Fruit fly (Drosophila melanogaster): ENCODE data around the gene Gr39b.
A peak's percentile ranks its signal among the peaks of the same experiment; 100 is the strongest.
"Not testable (repeated sequence)": the region's sequence is repeated elsewhere in the genome, so short reads cannot be mapped to it uniquely, and the experiment has no call there.

Gr39b gene

DNA sequence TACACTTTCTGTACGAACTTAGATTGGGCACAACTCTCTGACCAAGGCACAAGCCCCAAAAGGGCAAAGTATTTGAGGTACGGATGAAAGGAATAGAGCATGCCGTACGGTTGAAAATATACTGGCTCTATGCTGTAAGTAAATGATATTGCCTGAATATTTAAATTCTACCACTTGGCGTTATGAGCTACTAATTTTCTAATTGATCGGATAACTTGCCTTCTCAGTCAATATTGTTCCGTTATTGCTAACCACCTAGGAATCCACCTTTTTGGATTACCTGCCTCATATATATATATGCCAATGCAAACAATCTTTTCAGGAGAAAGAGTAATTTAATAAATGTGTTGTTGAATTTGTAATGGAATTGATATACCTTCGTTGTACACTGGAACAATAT lies at the start of gene Gr39b:
Gr39b (minus strand) TSS at position 101 of the 400 bp plus-strand sequence.
- no peak for TF ChIP-seq fu2 (GFP tag; optimal IDR thresholded peaks at IDR 0.05)
- no peak for TF ChIP-seq Fer3 (tag; optimal IDR thresholded peaks at IDR 0.05)
- TF ChIP-seq Jarid2 (GFP tag; optimal IDR thresholded peaks at IDR 0.05): no peak
- no peak for TF ChIP-seq E2f1 (GFP tag; IDR thresholded peaks at IDR 0.05)
- no peak for TF ChIP-seq CG7928 (GFP tag; optimal IDR thresholded peaks at IDR 0.05)
- no peak for TF ChIP-seq Pdp1 (GFP tag; optimal IDR thresholded peaks at IDR 0.05)

- peak; percentile 10; the same call in 1 of the 2 replicates for TF ChIP-seq seq (GFP tag; IDR thresholded peaks at IDR 0.05)
- peak in 1 of 2 experiments; percentile 61 for TF ChIP-seq Trl (optimal IDR thresholded peaks at IDR 0.05)
- not testable (repeated sequence) for TF ChIP-seq Trl (GFP tag; optimal IDR thresholded peaks at IDR 0.05)
- TF ChIP-seq GATAe (GFP tag; conservative IDR thresholded peaks at IDR 0.05): peak; percentile 47
- peak; percentile 89 for TF ChIP-seq row (GFP tag; IDR thresholded peaks at IDR 0.05)
- peak; percentile 6; the same call in 1 of the 2 replicates for TF ChIP-seq E2f1 (GFP tag; IDR thresholded peaks at IDR 0.05)
- peak; percentile 59 for TF ChIP-seq Xrp1 (GFP tag; IDR thresholded peaks at IDR 0.05)
- TF ChIP-seq chinmo (GFP tag; IDR thresholded peaks at IDR 0.05; ENCODE audit: partially characterized antibody): 0 out of 4 replicates have a peak, but pooled peaks have one; percentile 13
These were observed 32.1 kb upstream of the Gr39b start for dm6 chr2L:21401618-21402017.

DNA sequence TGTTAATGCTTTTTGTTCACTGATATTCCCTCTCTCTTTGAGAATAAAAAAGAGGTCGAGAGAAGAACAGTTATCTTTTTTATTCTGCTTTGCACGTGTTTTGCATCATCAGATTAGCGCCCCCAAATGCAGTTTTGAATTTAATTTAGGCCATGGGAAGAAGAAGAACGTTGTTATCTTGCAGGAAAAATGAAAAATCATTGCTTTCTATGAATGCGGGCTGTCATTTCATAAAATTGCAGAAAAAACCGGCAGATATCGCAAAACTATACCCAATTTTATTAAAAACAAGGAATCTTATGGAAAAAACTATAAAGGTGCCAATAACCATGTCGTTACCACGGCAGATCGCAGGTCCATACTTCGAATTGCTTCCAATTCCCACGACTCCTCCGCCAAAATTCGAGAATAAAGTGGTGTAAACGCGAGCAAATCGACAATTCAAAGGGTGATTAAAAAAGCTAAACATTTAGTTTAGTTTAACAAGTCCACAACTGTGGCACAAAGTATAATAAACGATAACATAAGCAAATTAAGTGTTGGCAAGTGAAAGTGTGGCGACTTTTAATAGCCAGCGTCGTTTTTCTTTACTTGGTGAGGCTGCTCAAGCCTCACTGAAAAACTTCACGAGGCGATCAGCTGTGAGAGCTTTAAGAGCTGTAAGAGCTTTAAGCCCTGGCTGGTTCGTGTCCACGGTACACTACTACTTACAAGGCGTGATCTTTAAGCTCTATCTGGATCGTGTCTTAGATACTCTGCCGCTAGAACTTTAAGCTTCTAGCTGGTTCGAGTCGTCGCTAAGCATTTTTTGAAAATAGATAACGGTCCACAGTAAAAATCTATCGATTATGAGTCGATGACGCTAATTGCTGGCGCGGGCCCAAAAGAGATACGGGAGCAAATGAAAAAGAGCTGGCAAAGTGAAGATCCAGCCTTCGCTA lies 27.5 kb upstream of the Gr39b start:
- TF ChIP-seq CTCF (GFP tag; optimal IDR thresholded peaks at IDR 0.05) (peak; percentile 70), CG34422 (GFP tag; IDR thresholded peaks at IDR 0.05) (no peak), Dp (GFP tag; optimal IDR thresholded peaks at IDR 0.05) (peak; percentile 50), HmgZ (tag; optimal IDR thresholded peaks at IDR 0.05) (peak; percentile 49), CG14860 (GFP tag; IDR thresholded peaks at IDR 0.05; ENCODE audit: partially characterized antibody) (0 out of 3 replicates have a peak, but pooled peaks have one; percentile 24), gfzf (GFP tag; optimal IDR thresholded peaks at IDR 0.05) (peak; percentile 29), ranshi (GFP tag; IDR thresholded peaks at IDR 0.05) (no peak), CG2875 (GFP tag; optimal IDR thresholded peaks at IDR 0.05) (no peak), CG10267 (tag; optimal IDR thresholded peaks at IDR 0.05) (peak; percentile 16), exex (tag; optimal IDR thresholded peaks at IDR 0.05) (peak; percentile 21), pita (GFP tag; optimal IDR thresholded peaks at IDR 0.05) (peak; percentile 87), CG1603 (tag; optimal IDR thresholded peaks at IDR 0.05) (peak; percentile 4), Sry-δ (GFP tag; optimal IDR thresholded peaks at IDR 0.05) (peak; percentile 14), CG10147 (GFP tag; optimal IDR thresholded peaks at IDR 0.05) (no peak), Hmr (GFP tag; optimal IDR thresholded peaks at IDR 0.05) (peak; percentile 68), crp (GFP tag; optimal IDR thresholded peaks at IDR 0.05) (peak; percentile 9 to 86), CHES-1-like (GFP tag; optimal IDR thresholded peaks at IDR 0.05) (no peak), bbx (GFP tag; IDR thresholded peaks at IDR 0.05; ENCODE audit: partially characterized antibody) (0 out of 2 replicates have a peak, but pooled peaks have one; percentile 25), BEAF-32 (GFP tag; optimal IDR thresholded peaks at IDR 0.05) (peak; percentile 25), eve (GFP tag; optimal IDR thresholded peaks at IDR 0.05) (peak in 1 of 2 experiments; percentile 9), CG2199 (GFP tag; IDR thresholded peaks at IDR 0.05) (0 out of 3 replicates have a peak, but pooled peaks have one; percentile 62), dmrt11E (tag; optimal IDR thresholded peaks at IDR 0.05) (no peak), Myb (GFP tag; optimal IDR thresholded peaks at IDR 0.05) (peak; percentile 97), Blimp-1 (GFP tag; optimal IDR thresholded peaks at IDR 0.05) (peak; percentile 85), E2f2 (GFP tag; IDR thresholded peaks at IDR 0.05) (peak; percentile 77), CG8290 (GFP tag; optimal IDR thresholded peaks at IDR 0.05) (no peak), CG8290 (tag; optimal IDR thresholded peaks at IDR 0.05) (peak in 1 of 2 experiments; percentile 38), pzg (GFP tag; optimal IDR thresholded peaks at IDR 0.05) (peak; percentile 38), CG2116 (GFP tag; optimal IDR thresholded peaks at IDR 0.05) (peak; percentile 12), stwl (tag; optimal IDR thresholded peaks at IDR 0.05) (peak; percentile 47), CG33213 (GFP tag; optimal IDR thresholded peaks at IDR 0.05) (peak; percentile 35), dm (GFP tag; optimal IDR thresholded peaks at IDR 0.05) (peak; percentile 7)
